Worm (Caenorhabditis elegans): ENCODE results near the gene F13H10.5.

DNA sequence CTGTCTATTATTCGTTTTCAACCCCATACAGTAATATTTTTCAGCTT, 47.6 kb downstream of the F13H10.5 start, which contains the start of gene kdin-1:
- TF ChIP-seq ztf-1 (GFP tag; conservative IDR thresholded peaks at IDR 0.05) (no peak), unc-62 (GFP tag; optimal IDR thresholded peaks at IDR 0.05) (no peak), nhr-25 (tag; optimal IDR thresholded peaks at IDR 0.05) (no peak)

All from whole organism, L2 larva.